Fruit fly (Drosophila melanogaster) S2 (cell line): ENCODE measurements around the gene CG34280.

Experiments
- CG8478 ChIP-seq: fragments of >200 bp; optimal IDR thresholded peaks from 2 replicates; lab custom pipeline; 2018
- CTCF ChIP-seq, 2 experiments: fragments of >200 bp; optimal IDR thresholded peaks; 2 replicates each; lab custom pipeline; 2018

DNA sequence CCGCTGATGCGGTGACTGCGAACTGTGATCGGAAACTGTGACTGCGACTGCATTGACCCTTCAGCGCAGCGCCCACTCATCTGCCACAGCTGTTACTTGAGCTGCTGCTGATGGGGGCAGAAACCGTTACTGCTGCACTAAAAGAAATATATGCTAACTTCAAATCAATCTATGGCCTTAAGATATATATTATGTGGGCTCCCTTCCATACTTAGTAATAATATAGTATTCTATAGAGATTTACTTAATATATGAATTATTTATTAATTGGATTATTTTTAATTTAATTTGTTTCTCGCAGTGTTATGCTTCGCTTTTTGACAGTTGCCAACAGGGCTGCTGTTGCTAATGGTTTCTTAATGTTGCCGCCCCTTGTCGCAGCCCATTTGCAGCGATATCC is 24.5 kb downstream of the CG34280 start:
- TF ChIP-seq CTCF (optimal IDR thresholded peaks at IDR 0.05; lab: Kevin White, UChicago), result no peak
- no peak for TF ChIP-seq CG8478
